ENCODE assay signal across 3 fruit fly cellular contexts in the genomic region with DNA sequence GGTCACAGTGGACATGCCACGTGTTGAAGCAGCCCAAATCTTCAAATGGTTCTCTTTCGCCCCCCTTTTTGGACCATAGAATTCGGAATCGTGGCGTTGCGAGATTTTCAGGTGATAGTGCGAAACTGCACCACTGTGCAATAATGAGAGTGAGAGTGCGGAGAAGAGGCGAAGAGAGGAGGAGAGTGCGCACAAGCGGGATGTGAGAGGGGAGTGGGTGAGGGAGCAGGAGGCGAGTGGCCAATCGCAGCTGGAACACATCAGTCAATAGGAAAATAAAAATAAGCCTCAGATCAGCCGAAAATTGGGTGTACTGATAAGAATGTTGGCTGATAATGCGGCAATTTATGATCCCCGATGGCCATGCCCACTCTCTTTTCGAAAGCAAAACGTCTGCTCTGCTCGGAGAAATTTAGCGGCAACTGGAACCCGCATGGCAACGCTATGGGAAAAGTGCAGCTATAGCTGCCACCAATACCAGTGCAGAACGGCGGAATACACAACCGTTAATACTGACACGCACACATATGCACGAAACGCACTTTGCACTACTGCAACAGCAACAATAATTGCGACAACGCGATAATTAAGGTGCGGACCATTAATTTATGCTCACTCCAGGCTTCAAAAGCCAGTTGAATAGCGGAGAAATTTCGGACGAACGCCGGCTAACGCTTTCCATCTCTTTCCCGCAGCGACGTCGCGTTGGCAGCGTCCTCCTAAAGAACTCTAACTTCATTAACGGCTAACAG.
TF ChIP-seq lines count a peak whose summit lies in the region.

No protein-coding gene starts in this region.

TF ChIP-seq in whole organism, embryonic, 481 proteins besides CTCF, POLR2A, EP300 and RAD21 (continued from another document and continues in another):
- TF ChIP-seq CG10979 (tag; optimal IDR thresholded peaks at IDR 0.05; lab: Kevin White, UChicago), result peak; percentile 39
- peak; percentile 54; the same call in 1 of the 2 replicates for TF ChIP-seq vvl (GFP tag; IDR thresholded peaks at IDR 0.05; lab: Robert Waterston, UW)
- TF ChIP-seq nerfin-2 (GFP tag; IDR thresholded peaks at IDR 0.05; lab: Robert Waterston, UW; ENCODE audit: partially characterized antibody), result 0 out of 2 replicates have a peak, but pooled peaks have one; percentile 12
- TF ChIP-seq Awh (GFP tag; IDR thresholded peaks at IDR 0.05; lab: Robert Waterston, UW), result peak; percentile 49
- TF ChIP-seq pb (GFP tag; optimal IDR thresholded peaks at IDR 0.05; lab: Kevin White, UChicago), result peak; percentile 27
- peak; percentile 17 for TF ChIP-seq CG12391 (tag; optimal IDR thresholded peaks at IDR 0.05; lab: Kevin White, UChicago)
- peak; percentile 65 for TF ChIP-seq CG7987 (GFP tag; optimal IDR thresholded peaks at IDR 0.05; lab: Kevin White, UChicago)
- TF ChIP-seq CG11695 (GFP tag; IDR thresholded peaks at IDR 0.05; lab: Robert Waterston, UW), result 0 out of 3 replicates have a peak, but pooled peaks have one; percentile 49
- no peak for TF ChIP-seq CG9817 (tag; optimal IDR thresholded peaks at IDR 0.05; lab: Kevin White, UChicago)
- peak; percentile 13 for TF ChIP-seq ERR (GFP tag; optimal IDR thresholded peaks at IDR 0.05; lab: Kevin White, UChicago)
- peak; percentile 96 for TF ChIP-seq CG4707 (GFP tag; optimal IDR thresholded peaks at IDR 0.05; lab: Kevin White, UChicago)
- TF ChIP-seq Side (GFP tag; optimal IDR thresholded peaks at IDR 0.05; lab: Kevin White, UChicago), result peak; percentile 18
- peak; percentile 90 for TF ChIP-seq trem (tag; optimal IDR thresholded peaks at IDR 0.05; lab: Kevin White, UChicago)
- TF ChIP-seq ham (GFP tag; IDR thresholded peaks at IDR 0.05; lab: Robert Waterston, UW), result no peak
- 0 out of 2 replicates have a peak, but pooled peaks have one; percentile 11 for TF ChIP-seq CG5953 (GFP tag; IDR thresholded peaks at IDR 0.05; lab: Robert Waterston, UW)
- TF ChIP-seq row (GFP tag; IDR thresholded peaks at IDR 0.05; lab: Robert Waterston, UW), result peak; percentile 77
- TF ChIP-seq CG15696 (tag; optimal IDR thresholded peaks at IDR 0.05; lab: Kevin White, UChicago), result no peak
- peak; percentile 8 for TF ChIP-seq CG17385 (GFP tag; optimal IDR thresholded peaks at IDR 0.05; lab: Kevin White, UChicago)
- TF ChIP-seq CG12219 (GFP tag; optimal IDR thresholded peaks at IDR 0.05; lab: Kevin White, UChicago), result no peak
- TF ChIP-seq CG10267 (tag; optimal IDR thresholded peaks at IDR 0.05; lab: Kevin White, UChicago), result no peak
- 0 out of 3 replicates have a peak, but pooled peaks have one; percentile 24 for TF ChIP-seq otp (GFP tag; IDR thresholded peaks at IDR 0.05; lab: Robert Waterston, UW)
- peak; percentile 15 for TF ChIP-seq CG1603 (tag; optimal IDR thresholded peaks at IDR 0.05; lab: Kevin White, UChicago)
- no peak for TF ChIP-seq CG14014 (GFP tag; IDR thresholded peaks at IDR 0.05; lab: Robert Waterston, UW)
- peak; percentile 52 for TF ChIP-seq oc (tag; optimal IDR thresholded peaks at IDR 0.05; lab: Kevin White, UChicago)
- no peak for TF ChIP-seq sr (GFP tag; IDR thresholded peaks at IDR 0.05; lab: Robert Waterston, UW)
- TF ChIP-seq CkIIα-i1 (GFP tag; IDR thresholded peaks at IDR 0.05; lab: Robert Waterston, UW), result no peak
- TF ChIP-seq CG10543 (GFP tag; optimal IDR thresholded peaks at IDR 0.05; lab: Kevin White, UChicago), result peak; percentile 47
- peak; percentile 46; the same call in 2 of the 3 replicates for TF ChIP-seq CG6791 (GFP tag; IDR thresholded peaks at IDR 0.05; lab: Robert Waterston, UW; ENCODE audit: partially characterized antibody)
- TF ChIP-seq CG17359 (tag; optimal IDR thresholded peaks at IDR 0.05; lab: Kevin White, UChicago), result peak; percentile 17
- 0 out of 3 replicates have a peak, but pooled peaks have one; percentile 9 for TF ChIP-seq CG17361 (GFP tag; IDR thresholded peaks at IDR 0.05; lab: Robert Waterston, UW)
- TF ChIP-seq CG10654 (GFP tag; optimal IDR thresholded peaks at IDR 0.05; lab: Kevin White, UChicago), result no peak
- 0 out of 2 replicates have a peak, but pooled peaks have one; percentile 9 for TF ChIP-seq tna (GFP tag; IDR thresholded peaks at IDR 0.05; lab: Robert Waterston, UW; ENCODE audit: partially characterized antibody)
- no peak for TF ChIP-seq dati (GFP tag; IDR thresholded peaks at IDR 0.05; lab: Robert Waterston, UW)
- no peak for TF ChIP-seq cwo (GFP tag; optimal IDR thresholded peaks at IDR 0.05; lab: Kevin White, UChicago)
- peak; percentile 62; the same call in 1 of the 2 replicates for TF ChIP-seq chm (GFP tag; IDR thresholded peaks at IDR 0.05; lab: Robert Waterston, UW)
- TF ChIP-seq danr (GFP tag; IDR thresholded peaks at IDR 0.05; lab: Robert Waterston, UW), result no peak
- peak; percentile 92 for TF ChIP-seq YL-1 (GFP tag; optimal IDR thresholded peaks at IDR 0.05; lab: Kevin White, UChicago)

TF ChIP-seq in whole organism, prepupa, 60 proteins besides CTCF, POLR2A, EP300 and RAD21 (continued from another document):
- TF ChIP-seq Sox102F (GFP tag; optimal IDR thresholded peaks at IDR 0.05; lab: Kevin White, UChicago), result peak; percentile 61
- TF ChIP-seq Met (GFP tag; optimal IDR thresholded peaks at IDR 0.05; lab: Kevin White, UChicago), result peak; percentile 41
- TF ChIP-seq CG7368 (GFP tag; optimal IDR thresholded peaks at IDR 0.05; lab: Kevin White, UChicago), result no peak
- TF ChIP-seq CG11902 (GFP tag; optimal IDR thresholded peaks at IDR 0.05; lab: Kevin White, UChicago), result no peak
- peak; percentile 8 for TF ChIP-seq cyc (GFP tag; optimal IDR thresholded peaks at IDR 0.05; lab: Kevin White, UChicago)
- TF ChIP-seq CG10669 (GFP tag; optimal IDR thresholded peaks at IDR 0.05; lab: Kevin White, UChicago), result peak; percentile 43
- no peak for TF ChIP-seq dac (GFP tag; optimal IDR thresholded peaks at IDR 0.05; lab: Kevin White, UChicago)
- TF ChIP-seq esn (GFP tag; optimal IDR thresholded peaks at IDR 0.05; lab: Kevin White, UChicago), result peak; percentile 24
- peak; percentile 33 for TF ChIP-seq CG6792 (GFP tag; optimal IDR thresholded peaks at IDR 0.05; lab: Kevin White, UChicago)
- peak; percentile 22 for TF ChIP-seq CG3032 (tag; optimal IDR thresholded peaks at IDR 0.05; lab: Kevin White, UChicago)
- TF ChIP-seq Lpt (GFP tag; optimal IDR thresholded peaks at IDR 0.05; lab: Kevin White, UChicago), result peak; percentile 28
- peak; percentile 52 for TF ChIP-seq CG9139 (GFP tag; optimal IDR thresholded peaks at IDR 0.05; lab: Kevin White, UChicago)
- TF ChIP-seq eg (GFP tag; IDR thresholded peaks at IDR 0.05; lab: Robert Waterston, UW), result peak; percentile 63; the same call in 2 of the 3 replicates
- peak; percentile 49; the same call in 1 of the 3 replicates for TF ChIP-seq CG8119 (GFP tag; IDR thresholded peaks at IDR 0.05; lab: Robert Waterston, UW)
- peak; percentile 24 for TF ChIP-seq Eip75B (GFP tag; optimal IDR thresholded peaks at IDR 0.05; lab: Kevin White, UChicago)
- TF ChIP-seq OdsH (GFP tag; optimal IDR thresholded peaks at IDR 0.05; lab: Kevin White, UChicago), result peak; percentile 3
- peak; percentile 99 for TF ChIP-seq Blimp-1 (GFP tag; optimal IDR thresholded peaks at IDR 0.05; lab: Kevin White, UChicago)
- no peak for TF ChIP-seq CG10631 (GFP tag; optimal IDR thresholded peaks at IDR 0.05; lab: Kevin White, UChicago)
- peak; percentile 50 for TF ChIP-seq CG1621 (tag; optimal IDR thresholded peaks at IDR 0.05; lab: Kevin White, UChicago)
- TF ChIP-seq CG6163 (GFP tag; IDR thresholded peaks at IDR 0.05; lab: Robert Waterston, UW), result peak; percentile 26; the same call in 1 of the 3 replicates
- TF ChIP-seq Hr39 (GFP tag; optimal IDR thresholded peaks at IDR 0.05; lab: Kevin White, UChicago), result peak; percentile 15
- TF ChIP-seq fd85E (GFP tag; optimal IDR thresholded peaks at IDR 0.05; lab: Kevin White, UChicago), result no peak
- TF ChIP-seq vri (GFP tag; optimal IDR thresholded peaks at IDR 0.05; lab: Kevin White, UChicago), result peak; percentile 17
- TF ChIP-seq Eip93F (GFP tag; optimal IDR thresholded peaks at IDR 0.05; lab: Kevin White, UChicago), result no peak
- peak; percentile 1 to 13 for TF ChIP-seq salr (GFP tag; optimal IDR thresholded peaks at IDR 0.05; lab: Kevin White, UChicago)
- TF ChIP-seq CG4318 (GFP tag; optimal IDR thresholded peaks at IDR 0.05; lab: Kevin White, UChicago), result no peak
- peak; percentile 66 for TF ChIP-seq CG16779 (tag; optimal IDR thresholded peaks at IDR 0.05; lab: Kevin White, UChicago)
- peak; percentile 31 for TF ChIP-seq CG31627 (GFP tag; optimal IDR thresholded peaks at IDR 0.05; lab: Kevin White, UChicago)
- no peak for TF ChIP-seq CG8319 (GFP tag; optimal IDR thresholded peaks at IDR 0.05; lab: Kevin White, UChicago)
- peak; percentile 79 for TF ChIP-seq CG6808 (GFP tag; optimal IDR thresholded peaks at IDR 0.05; lab: Kevin White, UChicago)
- TF ChIP-seq topi (GFP tag; optimal IDR thresholded peaks at IDR 0.05; lab: Kevin White, UChicago), result peak; percentile 21
- peak; percentile 48 for TF ChIP-seq net (GFP tag; optimal IDR thresholded peaks at IDR 0.05; lab: Kevin White, UChicago)
- TF ChIP-seq CG3919 (GFP tag; optimal IDR thresholded peaks at IDR 0.05; lab: Kevin White, UChicago), result peak; percentile 1
- peak; percentile 2 for TF ChIP-seq pdm3 (GFP tag; optimal IDR thresholded peaks at IDR 0.05; lab: Kevin White, UChicago)
- no peak for TF ChIP-seq CG6276 (GFP tag; optimal IDR thresholded peaks at IDR 0.05; lab: Kevin White, UChicago)
- TF ChIP-seq Smox (GFP tag; optimal IDR thresholded peaks at IDR 0.05; lab: Kevin White, UChicago), result peak; percentile 38
- peak; percentile 93 for TF ChIP-seq svp (GFP tag; lab: Kevin White, UChicago)
- no peak for TF ChIP-seq Sox15 (GFP tag; optimal IDR thresholded peaks at IDR 0.05; lab: Kevin White, UChicago)
- TF ChIP-seq Hr38 (GFP tag; optimal IDR thresholded peaks at IDR 0.05; lab: Kevin White, UChicago), result no peak
- peak; percentile 54 for TF ChIP-seq CG32006 (GFP tag; optimal IDR thresholded peaks at IDR 0.05; lab: Kevin White, UChicago)
- peak; percentile 46 for TF ChIP-seq Hr4 (GFP tag; optimal IDR thresholded peaks at IDR 0.05; lab: Kevin White, UChicago)
- peak; percentile 41 for TF ChIP-seq CG15336 (GFP tag; IDR thresholded peaks at IDR 0.05; lab: Robert Waterston, UW)

TF ChIP-seq in whole organism, wandering third instar larva, 38 proteins besides CTCF, POLR2A, EP300 and RAD21 (continued from another document):
- TF ChIP-seq psq (GFP tag; optimal IDR thresholded peaks at IDR 0.05; lab: Kevin White, UChicago) (peak; percentile 44), HLH106 (tag; optimal IDR thresholded peaks at IDR 0.05; lab: Kevin White, UChicago) (peak; percentile 41), OdsH (GFP tag; optimal IDR thresholded peaks at IDR 0.05; lab: Kevin White, UChicago) (peak; percentile 30), dl (GFP tag; optimal IDR thresholded peaks at IDR 0.05; lab: Kevin White, UChicago; ENCODE audit: insufficient read depth in 1 of 2, partially characterized antibody in 2 of 2) (peak; percentile 18 to 64), foxo (GFP tag; optimal IDR thresholded peaks at IDR 0.05; lab: Kevin White, UChicago) (peak in 1 of 2 experiments; percentile 27), jim (GFP tag; optimal IDR thresholded peaks at IDR 0.05; lab: Kevin White, UChicago) (no peak), CG9705 (GFP tag; optimal IDR thresholded peaks at IDR 0.05; lab: Kevin White, UChicago) (no peak), sage (GFP tag; optimal IDR thresholded peaks at IDR 0.05; lab: Kevin White, UChicago) (no peak), Myc (optimal IDR thresholded peaks at IDR 0.05; lab: Kevin White, UChicago) (no peak), dmrt93B (GFP tag; optimal IDR thresholded peaks at IDR 0.05; lab: Kevin White, UChicago) (no peak), sv (GFP tag; optimal IDR thresholded peaks at IDR 0.05; lab: Kevin White, UChicago) (no peak), tai (GFP tag; optimal IDR thresholded peaks at IDR 0.05; lab: Kevin White, UChicago) (no peak), Dif (GFP tag; optimal IDR thresholded peaks at IDR 0.05; lab: Kevin White, UChicago; ENCODE audit: partially characterized antibody) (peak; percentile 80), N (GFP tag; optimal IDR thresholded peaks at IDR 0.05; lab: Kevin White, UChicago) (no peak), Hr83 (GFP tag; optimal IDR thresholded peaks at IDR 0.05; lab: Kevin White, UChicago; ENCODE audit: poor library complexity, severe bottlenecking) (no peak)
